Worm (Caenorhabditis elegans) whole organism, early embryonic: ENCODE data around the gene F36G9.15.

ENCODE experiments used
- B0310.2 ChIP-seq: sonication (generic microtip); optimal IDR thresholded peaks from 2 replicates; lab custom pipeline; 2016; ENCODE audit warnings: mild to moderate bottlenecking, missing genetic modification characterization, missing compliant biosample characterization
- sea-1 ChIP-seq: fragments of 200-800 bp; sonication (Bioruptor generic); conservative IDR thresholded peaks from 2 replicates; pipeline ENCODE4 v1.3.6; 2022; ENCODE audit warnings: missing genetic modification characterization, missing compliant biosample characterization

F36G9.15 gene

ce11 chrV:15940254-15940653 lies 47.7 kb downstream of the F36G9.15 start, which contains the start of gene srw-55:
srw-55 (minus strand) TSS chrV:15940354.
- no peak for TF ChIP-seq B0310.2
- no peak for TF ChIP-seq sea-1 (GFP tag; lab: Robert Waterston, UW)
